Fruit fly (Drosophila melanogaster): ENCODE results near the gene CG14451.

The CG14451 gene

DNA sequence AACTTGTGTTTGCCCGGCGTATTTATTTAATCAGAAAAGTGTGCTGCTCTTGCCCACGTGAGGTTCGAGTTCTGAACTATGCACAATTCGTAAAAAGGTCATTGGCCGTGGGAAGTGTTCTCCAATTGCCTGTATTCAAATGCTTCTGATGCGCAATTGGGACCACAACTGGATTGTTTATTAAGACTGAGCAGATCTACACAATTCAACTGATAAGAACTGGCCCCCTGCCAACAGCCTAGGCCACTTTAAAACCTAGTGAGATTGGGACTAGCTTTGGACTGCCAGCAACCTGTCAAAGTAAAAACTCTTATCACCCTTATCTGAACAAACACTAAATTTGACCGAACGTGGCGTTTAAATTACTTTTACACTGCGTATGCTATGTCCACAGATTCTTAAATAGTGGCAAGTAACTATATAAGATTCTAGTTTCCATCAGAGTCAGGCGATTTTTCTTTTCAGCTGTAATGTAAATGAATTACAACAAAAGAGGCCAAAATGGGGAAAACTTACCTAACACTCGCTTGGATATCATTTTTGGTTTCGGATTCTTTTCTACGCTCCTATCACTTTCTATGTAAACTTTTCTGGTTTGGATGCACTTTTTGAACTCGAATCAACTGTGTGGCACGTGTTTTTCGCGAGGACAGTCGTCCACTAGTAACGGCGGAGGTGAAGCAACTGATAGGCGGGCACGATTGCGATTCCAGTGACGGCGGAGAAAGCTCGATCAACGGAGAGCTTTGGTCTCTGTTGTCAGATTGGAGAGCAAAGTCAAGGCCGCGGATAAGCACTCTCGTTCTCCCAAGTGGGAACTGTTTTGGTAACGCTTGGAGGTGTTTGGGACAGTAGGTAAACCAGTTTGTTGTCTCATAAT is 16.1 kb upstream of the CG14451 start, which contains the start of gene CG11241 (continued):
- no peak for TF ChIP-seq CG2875 (GFP tag; optimal IDR thresholded peaks at IDR 0.05)
- TF ChIP-seq zen2 (GFP tag; IDR thresholded peaks at IDR 0.05; ENCODE audit: partially characterized antibody) = no peak
- TF ChIP-seq Spps (tag; optimal IDR thresholded peaks at IDR 0.05) = no peak
- peak; percentile 77 for TF ChIP-seq cwo (GFP tag; optimal IDR thresholded peaks at IDR 0.05)
- TF ChIP-seq Sox100B (GFP tag; optimal IDR thresholded peaks at IDR 0.05) = no peak
- TF ChIP-seq Side (GFP tag; optimal IDR thresholded peaks at IDR 0.05) = no peak
- no peak for TF ChIP-seq CG8089 (GFP tag; optimal IDR thresholded peaks at IDR 0.05)
- no peak for TF ChIP-seq CG18476 (GFP tag; optimal IDR thresholded peaks at IDR 0.05)
- TF ChIP-seq exex (tag; optimal IDR thresholded peaks at IDR 0.05) = peak; percentile 22
- TF ChIP-seq crc (GFP tag; optimal IDR thresholded peaks at IDR 0.05) = no peak
- no peak for TF ChIP-seq CG5180 (GFP tag; optimal IDR thresholded peaks at IDR 0.05)

DNA sequence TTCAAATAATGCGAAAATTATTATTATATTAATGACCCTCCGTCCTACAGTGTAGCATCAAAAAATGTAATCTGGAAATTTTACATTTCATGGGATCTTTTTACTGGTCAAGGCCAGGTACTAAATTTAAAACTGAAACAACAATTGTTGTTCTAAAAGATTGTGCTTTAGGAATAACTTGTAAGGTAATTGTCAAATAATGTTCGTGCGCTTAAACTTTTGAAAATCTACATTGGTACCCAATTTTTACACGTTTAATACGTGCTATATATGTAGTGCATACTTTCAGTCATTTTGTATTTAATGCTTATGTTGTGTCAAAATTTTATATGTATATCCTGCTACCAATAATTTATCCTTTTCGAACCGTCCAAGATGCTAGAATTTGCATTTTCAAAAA is 11.7 kb upstream of the CG14451 start:
- TF ChIP-seq Ada2b (GFP tag; IDR thresholded peaks at IDR 0.05) (no peak), CG31224 (GFP tag; IDR thresholded peaks at IDR 0.05) (no peak), CG12219 (GFP tag; optimal IDR thresholded peaks at IDR 0.05) (no peak), CG2199 (GFP tag; IDR thresholded peaks at IDR 0.05) (0 out of 3 replicates have a peak, but pooled peaks have one; percentile 13), Antp (GFP tag; optimal IDR thresholded peaks at IDR 0.05) (no peak), Dp (GFP tag; optimal IDR thresholded peaks at IDR 0.05) (peak; percentile 31), CG10543 (GFP tag; optimal IDR thresholded peaks at IDR 0.05) (no peak), Chrac-16 (GFP tag; optimal IDR thresholded peaks at IDR 0.05) (no peak), amos (GFP tag; IDR thresholded peaks at IDR 0.05; ENCODE audit: partially characterized antibody) (no peak), Opbp (GFP tag; IDR thresholded peaks at IDR 0.05; ENCODE audit: partially characterized antibody) (no peak), Atf-2 (GFP tag; optimal IDR thresholded peaks at IDR 0.05) (no peak), E2f2 (GFP tag; IDR thresholded peaks at IDR 0.05) (peak; percentile 21; the same call in 1 of the 2 replicates), sim (GFP tag; IDR thresholded peaks at IDR 0.05) (no peak), NK7.1 (GFP tag; optimal IDR thresholded peaks at IDR 0.05) (no peak), knrl (GFP tag; IDR thresholded peaks at IDR 0.05; ENCODE audit: partially characterized antibody) (peak; percentile 22; the same call in 1 of the 3 replicates), CG14710 (tag; optimal IDR thresholded peaks at IDR 0.05) (no peak), ro (GFP tag; IDR thresholded peaks at IDR 0.05) (no peak), CG11085 (GFP tag; IDR thresholded peaks at IDR 0.05) (no peak), CoRest (tag; optimal IDR thresholded peaks at IDR 0.05) (no peak), crc (GFP tag; optimal IDR thresholded peaks at IDR 0.05) (no peak), pb (GFP tag; optimal IDR thresholded peaks at IDR 0.05) (no peak), tll (GFP tag; optimal IDR thresholded peaks at IDR 0.05) (no peak), dati (GFP tag; IDR thresholded peaks at IDR 0.05) (no peak), CG10979 (tag; optimal IDR thresholded peaks at IDR 0.05) (no peak), Atf6 (GFP tag; IDR thresholded peaks at IDR 0.05) (no peak), crol (GFP tag; IDR thresholded peaks at IDR 0.05) (no peak), wdn (GFP tag; IDR thresholded peaks at IDR 0.05) (no peak), Kr (GFP tag; optimal IDR thresholded peaks at IDR 0.05) (no peak), CTCF (GFP tag; optimal IDR thresholded peaks at IDR 0.05) (peak; percentile 64), slou (GFP tag; optimal IDR thresholded peaks at IDR 0.05) (no peak), CG8388 (GFP tag; optimal IDR thresholded peaks at IDR 0.05) (no peak), Camta (GFP tag; optimal IDR thresholded peaks at IDR 0.05) (no peak), sd (tag; optimal IDR thresholded peaks at IDR 0.05) (no peak), hbn (GFP tag; IDR thresholded peaks at IDR 0.05; ENCODE audit: partially characterized antibody) (no peak), chn (GFP tag; optimal IDR thresholded peaks at IDR 0.05) (no peak), CG43689 (GFP tag; IDR thresholded peaks at IDR 0.05) (no peak), stc (GFP tag; IDR thresholded peaks at IDR 0.05) (no peak), CG17912 (GFP tag; optimal IDR thresholded peaks at IDR 0.05) (no peak), run (tag; optimal IDR thresholded peaks at IDR 0.05) (no peak)
